Fruit fly (Drosophila melanogaster): ENCODE data around the gene Tsp26A.

Gene Tsp26A

dm6 chr2L:6036710-6037109, 36.7 kb downstream of the Tsp26A start, which contains the start of gene mtm:
mtm (minus strand) TSS chr2L:6037015.
- TF ChIP-seq ttk (optimal IDR thresholded peaks at IDR 0.05): no peak
- no peak for TF ChIP-seq h (optimal IDR thresholded peaks at IDR 0.05)
- no peak for TF ChIP-seq Sin3A (optimal IDR thresholded peaks at IDR 0.05)
- no peak for TF ChIP-seq insv (optimal IDR thresholded peaks at IDR 0.05)
- no peak for TF ChIP-seq Myc (optimal IDR thresholded peaks at IDR 0.05)
- TF ChIP-seq psq (optimal IDR thresholded peaks at IDR 0.05): no peak

dm6 chr2L:6037830-6038229, 37.8 kb downstream of the Tsp26A start, which contains the start of the genes CG9117 and CG31643:
CG9117 (minus strand) TSS chr2L:6037902.
CG31643 (plus strand) TSS chr2L:6038117.
- no peak for TF ChIP-seq ttk (optimal IDR thresholded peaks at IDR 0.05)
- no peak for TF ChIP-seq insv (optimal IDR thresholded peaks at IDR 0.05)
- TF ChIP-seq h (optimal IDR thresholded peaks at IDR 0.05): no peak
- no peak for TF ChIP-seq Myc (optimal IDR thresholded peaks at IDR 0.05)
- no peak for TF ChIP-seq psq (optimal IDR thresholded peaks at IDR 0.05)
- no peak for TF ChIP-seq Sin3A (optimal IDR thresholded peaks at IDR 0.05)

dm6 chr2L:6045484-6045883, 45.5 kb downstream of the Tsp26A start:
- TF ChIP-seq psq (optimal IDR thresholded peaks at IDR 0.05): no peak
- no peak for TF ChIP-seq Sin3A (optimal IDR thresholded peaks at IDR 0.05)
- TF ChIP-seq insv (optimal IDR thresholded peaks at IDR 0.05): no peak
- TF ChIP-seq Myc (optimal IDR thresholded peaks at IDR 0.05): no peak

DNA sequence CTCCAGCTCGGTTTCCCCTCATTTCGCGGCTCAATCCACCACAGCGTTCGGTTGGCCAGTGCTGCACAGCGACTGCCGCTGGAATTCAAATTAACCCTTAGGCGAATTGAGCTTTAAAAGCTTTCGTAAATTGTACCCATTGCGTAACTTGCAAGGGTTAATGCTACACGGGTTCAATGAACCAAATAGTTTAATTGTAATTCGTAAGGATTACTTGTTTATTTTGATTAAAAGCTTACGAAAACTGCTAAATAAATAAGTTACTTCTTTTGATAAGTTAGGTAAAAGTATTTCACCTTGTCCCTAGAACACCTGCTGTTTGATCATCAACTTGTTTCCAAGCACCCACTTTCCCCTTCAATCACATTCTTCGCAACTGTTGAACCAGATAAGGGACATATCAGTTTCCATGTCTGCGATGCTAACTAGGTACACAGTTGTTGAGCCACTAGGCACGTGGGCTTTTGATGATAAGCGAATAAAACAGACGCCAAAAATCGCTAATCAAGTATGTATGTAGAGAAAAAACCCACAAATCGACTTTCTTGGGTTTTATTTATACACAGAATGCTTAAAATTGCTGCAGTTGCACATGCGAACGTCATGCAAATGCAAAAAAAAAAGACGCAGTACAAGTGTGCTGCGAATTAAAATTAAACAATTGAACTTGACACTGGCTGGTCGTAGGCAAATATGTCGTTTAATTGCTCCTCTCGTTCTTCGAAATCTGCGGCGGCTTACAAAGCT, 46.1 kb downstream of the Tsp26A start, which contains the start of gene Pfas:
Pfas (minus strand) TSS at position 79 of the 747 bp plus-strand sequence.
- TF ChIP-seq h (optimal IDR thresholded peaks at IDR 0.05) (no peak), insv (optimal IDR thresholded peaks at IDR 0.05) (no peak), Sin3A (optimal IDR thresholded peaks at IDR 0.05) (no peak), psq (optimal IDR thresholded peaks at IDR 0.05) (no peak), ttk (optimal IDR thresholded peaks at IDR 0.05) (no peak), Myc (optimal IDR thresholded peaks at IDR 0.05) (no peak)

DNA sequence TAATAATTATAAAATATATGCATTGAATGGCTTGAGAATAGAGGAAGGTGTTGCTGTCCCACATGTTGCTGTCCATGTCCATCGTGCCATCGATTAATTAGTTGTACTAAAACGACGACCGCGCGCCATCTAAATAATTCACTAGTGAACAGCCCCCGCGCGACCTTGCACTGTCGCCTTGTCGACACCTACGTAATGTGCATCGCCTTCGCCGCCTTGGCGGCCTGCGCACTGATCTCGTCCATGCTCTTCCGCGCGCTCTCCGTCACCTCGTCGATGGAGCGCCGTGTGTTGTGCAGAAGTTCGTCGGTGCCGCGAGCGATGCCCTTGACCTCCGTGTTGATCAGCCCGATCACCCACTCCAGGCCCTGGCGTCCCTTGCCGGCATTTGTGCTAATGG, 46.8 kb downstream of the Tsp26A start:
- TF ChIP-seq ttk (optimal IDR thresholded peaks at IDR 0.05): no peak

DNA sequence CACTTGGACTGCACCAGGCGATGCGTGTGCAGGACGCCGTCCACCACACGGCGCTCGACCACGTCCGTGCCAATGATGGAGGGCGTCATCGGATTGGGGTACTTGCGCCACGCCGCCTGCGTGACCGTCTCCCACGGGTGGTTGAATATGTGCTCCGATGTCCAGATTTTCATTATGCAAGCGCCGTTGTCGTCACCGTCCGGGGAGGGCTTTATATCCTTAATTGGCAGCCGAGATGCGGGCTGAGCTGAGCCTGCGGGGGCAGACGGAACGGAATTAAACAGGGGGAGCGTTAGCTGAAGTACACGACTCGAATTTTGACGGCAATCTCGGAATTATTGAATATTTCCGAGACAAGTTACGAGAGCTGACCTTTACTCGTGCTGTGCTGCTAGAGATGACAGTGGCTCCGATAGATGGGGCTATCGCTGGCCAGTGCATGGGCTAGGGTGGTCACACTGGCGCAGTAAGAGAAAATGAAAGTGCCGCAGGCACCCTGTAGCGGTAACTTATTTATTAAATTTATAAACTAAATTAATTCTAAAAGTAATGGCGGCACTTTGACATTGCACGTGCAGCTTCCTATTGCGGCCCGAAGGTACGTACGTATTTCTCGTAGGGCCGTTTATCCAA, 47.6 kb downstream of the Tsp26A start, which contains the start of gene IPIP:
IPIP (plus strand) TSS at position 475 of the 633 bp plus-strand sequence.
- no peak for TF ChIP-seq psq (optimal IDR thresholded peaks at IDR 0.05)
- TF ChIP-seq ttk (optimal IDR thresholded peaks at IDR 0.05): no peak
- TF ChIP-seq insv (optimal IDR thresholded peaks at IDR 0.05): no peak
- TF ChIP-seq Sin3A (optimal IDR thresholded peaks at IDR 0.05): no peak

- TF ChIP-seq Myc (optimal IDR thresholded peaks at IDR 0.05) (no peak), insv (optimal IDR thresholded peaks at IDR 0.05) (no peak), Sin3A (optimal IDR thresholded peaks at IDR 0.05) (no peak), ttk (optimal IDR thresholded peaks at IDR 0.05) (no peak), h (optimal IDR thresholded peaks at IDR 0.05) (no peak), psq (optimal IDR thresholded peaks at IDR 0.05) (no peak)
Observed at dm6 chr2L:6048542-6048941, 48.5 kb downstream of the Tsp26A start, which contains the start of the genes CG34179 and slmo. CG34179 (minus strand) TSS chr2L:6048706. slmo (minus strand) TSS chr2L:6048706.

DNA sequence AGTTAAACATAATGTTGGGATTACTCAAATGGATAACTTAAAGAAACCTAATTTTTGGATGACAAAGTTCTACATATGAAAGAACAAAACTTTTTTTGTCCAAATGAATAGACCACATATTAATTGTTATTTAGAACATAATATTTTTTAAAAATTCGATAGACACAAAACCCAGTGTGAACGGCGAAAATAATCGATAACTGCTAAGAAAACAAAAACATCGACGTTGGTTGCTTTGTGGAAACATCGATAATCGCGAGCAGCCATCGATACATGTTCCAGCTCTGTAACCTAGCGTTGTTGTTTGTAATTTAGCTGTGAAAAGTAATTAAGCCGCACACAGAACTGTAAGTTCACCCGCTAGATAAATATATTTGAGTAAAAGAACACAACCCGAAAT, 50.5 kb downstream of the Tsp26A start, which contains the start of gene CG9135:
CG9135 (plus strand) TSS at position 226 of the 400 bp plus-strand sequence.
- TF ChIP-seq ttk (optimal IDR thresholded peaks at IDR 0.05) (no peak), Myc (optimal IDR thresholded peaks at IDR 0.05) (no peak), psq (optimal IDR thresholded peaks at IDR 0.05) (no peak), insv (optimal IDR thresholded peaks at IDR 0.05) (no peak), Sin3A (optimal IDR thresholded peaks at IDR 0.05) (no peak), h (optimal IDR thresholded peaks at IDR 0.05) (no peak)

DNA sequence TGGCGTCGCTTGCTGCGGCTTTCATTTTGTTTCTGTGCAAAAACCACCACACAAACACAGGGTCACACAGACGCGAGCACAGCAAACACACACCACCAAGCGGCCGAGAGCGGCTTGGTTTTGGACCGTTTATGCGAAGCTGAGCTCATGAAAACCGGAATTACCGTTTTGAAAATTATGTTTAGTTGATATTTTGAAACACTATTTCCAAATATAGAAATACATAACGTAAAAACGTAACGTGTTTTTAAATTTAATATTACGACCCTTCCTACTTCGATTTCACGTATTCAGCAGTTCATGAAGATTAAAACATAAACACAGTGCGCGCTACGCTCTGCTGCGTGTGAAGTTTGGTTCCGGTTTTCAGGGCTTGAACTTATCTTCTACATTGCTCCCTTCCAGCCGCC, 51.2 kb downstream of the Tsp26A start:
- TF ChIP-seq insv (optimal IDR thresholded peaks at IDR 0.05): no peak
- TF ChIP-seq Myc (optimal IDR thresholded peaks at IDR 0.05): no peak
- no peak for TF ChIP-seq psq (optimal IDR thresholded peaks at IDR 0.05)
- TF ChIP-seq ttk (optimal IDR thresholded peaks at IDR 0.05): no peak
- no peak for TF ChIP-seq Sin3A (optimal IDR thresholded peaks at IDR 0.05)
- TF ChIP-seq h (optimal IDR thresholded peaks at IDR 0.05): no peak

Measured in Kc167 (cell line).